Fruit fly (Drosophila melanogaster) whole organism, embryonic: ENCODE measurements around the gene Ptp99A.
A peak's percentile ranks its signal among the peaks of the same experiment; 100 is the strongest.

Experiments
- CG2199 ChIP-seq: fragments of 200-800 bp; sonication (Bioruptor generic); IDR thresholded peaks from 3 replicates; pipeline ENCODE4 v1.3.6; 2022; ENCODE audit warnings: missing biosample characterization, missing genetic modification characterization
- CG7928 ChIP-seq: fragments of 200-800 bp; sonication (Bioruptor generic); optimal IDR thresholded peaks from 2 replicates; lab custom pipeline; 2017; ENCODE audit warnings: missing biosample characterization, mild to moderate bottlenecking, missing genetic modification characterization
- Trl ChIP-seq, 3 experiments: fragments of >200 bp in 2 of 3; fragments of 200-800 bp in 1 of 3; sonication (Bioruptor generic) in 1 of 3; optimal IDR thresholded peaks; 2 replicates in 1 of 3; 3 replicates in 2 of 3; lab custom pipeline; 2016 to 2017; ENCODE audit warnings: missing biosample characterization in 1 of 3, missing genetic modification characterization in 1 of 3

dm6 chr3R:29478952-29479538, 101.6 kb downstream of the Ptp99A start:
- TF ChIP-seq CG7928 (GFP tag; lab: Kevin White, UChicago) (peak; percentile 15), Trl (optimal IDR thresholded peaks at IDR 0.05; lab: Kevin White, UChicago) (peak in 1 of 2 experiments; percentile 56), Trl (GFP tag; optimal IDR thresholded peaks at IDR 0.05; lab: Kevin White, UChicago) (no peak), CG2199 (no peak)
